Fruit fly (Drosophila melanogaster): ENCODE data around the gene Mgat3.

DNA sequence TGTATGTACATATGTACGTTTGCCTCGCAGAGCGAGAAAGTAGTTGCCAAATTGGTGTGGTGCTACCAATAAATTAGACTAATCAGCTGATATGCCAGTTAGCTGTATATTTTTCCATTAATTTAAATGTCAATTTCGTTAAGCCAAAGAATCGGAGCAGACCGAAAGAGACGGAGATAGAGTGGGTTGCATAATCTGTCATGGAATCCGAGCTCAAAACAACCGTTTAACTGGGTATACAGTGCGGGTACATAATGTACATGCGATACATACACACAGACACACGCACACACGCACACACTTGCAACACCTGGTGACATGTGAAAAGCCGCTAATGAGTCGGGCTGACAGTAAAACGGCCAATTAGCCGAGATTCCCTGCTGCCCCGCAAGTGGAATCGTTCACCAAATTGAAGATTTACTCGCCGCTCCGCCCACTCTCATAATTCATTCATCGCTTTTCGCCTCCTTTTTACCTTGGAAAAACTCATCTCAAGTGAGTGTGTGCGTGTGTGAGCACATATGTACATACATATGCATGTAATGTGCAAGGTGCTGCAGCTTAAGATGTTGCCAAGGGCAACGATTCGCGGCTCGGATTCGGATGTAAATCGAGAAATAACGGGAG lies 8.8 kb upstream of the Mgat3 start:
- no peak for TF ChIP-seq rn (GFP tag; IDR thresholded peaks at IDR 0.05)
- TF ChIP-seq CG14655 (GFP tag; optimal IDR thresholded peaks at IDR 0.05): no peak
- no peak for TF ChIP-seq CG34367 (tag; optimal IDR thresholded peaks at IDR 0.05)
- no peak for TF ChIP-seq CG12605 (GFP tag; IDR thresholded peaks at IDR 0.05)

Data from whole organism, pupa.